Worm (Caenorhabditis elegans): Measurements from ENCODE around the gene ttyh-1.

ttyh-1 gene

ce11 chrX:11339375-11339924 lies 29.1 kb upstream of the ttyh-1 start, which contains the start of gene aco-1 (continued):
- TF ChIP-seq nhr-19 (GFP tag; conservative IDR thresholded peaks at IDR 0.05), result 0 out of 2 replicates have a peak, but pooled peaks have one; percentile 33
- TF ChIP-seq nhr-47 (tag; optimal IDR thresholded peaks at IDR 0.05), result peak; percentile 49

ce11 chrX:11340478-11340877 lies 28.0 kb upstream of the ttyh-1 start:
- TF ChIP-seq elt-2 (tag; optimal IDR thresholded peaks at IDR 0.05), result peak; percentile 33
- no peak for TF ChIP-seq efl-1 (optimal IDR thresholded peaks at IDR 0.05)
- peak in 1 of 2 experiments; percentile 73 for TF ChIP-seq efl-1 (GFP tag; optimal IDR thresholded peaks at IDR 0.05 in 1 of 2)
- peak in 1 of 2 experiments; percentile 56 for TF ChIP-seq lin-35 (GFP tag; optimal IDR thresholded peaks at IDR 0.05)
- TF ChIP-seq dsc-1 (tag; optimal IDR thresholded peaks at IDR 0.05), result no peak

DNA sequence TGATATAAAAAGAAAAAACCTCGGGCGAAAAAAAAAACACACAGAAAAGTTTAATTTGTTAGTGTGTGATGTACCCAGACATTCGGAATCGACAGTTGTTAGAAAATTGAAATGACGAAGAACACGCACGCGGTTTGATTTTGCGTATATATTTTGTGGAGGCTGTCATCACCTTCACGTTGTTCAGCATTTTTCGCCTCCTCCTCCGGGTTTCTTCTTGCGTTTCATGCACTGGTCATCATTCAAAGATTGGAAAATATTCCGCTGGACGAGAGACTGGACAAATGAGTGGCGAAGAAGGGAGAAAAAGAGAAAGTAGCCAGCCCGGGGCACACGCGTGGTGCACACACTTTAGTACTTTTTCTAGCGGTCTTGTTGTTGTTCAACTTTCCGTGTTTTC lies 23.6 kb upstream of the ttyh-1 start:
- no peak for TF ChIP-seq ceh-90 (tag; optimal IDR thresholded peaks at IDR 0.05)
- no peak for TF ChIP-seq mab-9 (GFP tag; IDR thresholded peaks at IDR 0.05)
- TF ChIP-seq mdl-1 (tag; optimal IDR thresholded peaks at IDR 0.05), result peak in 1 of 2 experiments; percentile 3
- TF ChIP-seq unc-130 (tag; optimal IDR thresholded peaks at IDR 0.05), result peak; percentile 45
- TF ChIP-seq nhr-84 (tag; optimal IDR thresholded peaks at IDR 0.05), result no peak
- no peak for TF ChIP-seq hpl-2 (GFP tag; optimal IDR thresholded peaks at IDR 0.05)
- no peak for TF ChIP-seq sup-37 (GFP tag; optimal IDR thresholded peaks at IDR 0.05)
- no peak for TF ChIP-seq grh-1 (GFP tag; IDR thresholded peaks at IDR 0.05)
- no peak for TF ChIP-seq ztf-4 (tag; optimal IDR thresholded peaks at IDR 0.05)
- TF ChIP-seq rnt-1 (tag; optimal IDR thresholded peaks at IDR 0.05), result peak; percentile 47
- TF ChIP-seq Y116A8C.19 (tag; optimal IDR thresholded peaks at IDR 0.05; ENCODE audit: borderline replicate concordance), result no peak
- TF ChIP-seq snu-23 (GFP tag; optimal IDR thresholded peaks at IDR 0.05), result peak; percentile 9
- TF ChIP-seq dpl-1 (GFP tag; optimal IDR thresholded peaks at IDR 0.05), result no peak
- peak; percentile 19 for TF ChIP-seq blmp-1 (tag; optimal IDR thresholded peaks at IDR 0.05)
- no peak for TF ChIP-seq mef-2 (tag; optimal IDR thresholded peaks at IDR 0.05)
- TF ChIP-seq lin-14 (GFP tag; optimal IDR thresholded peaks at IDR 0.05), result peak; percentile 69
- no peak for TF ChIP-seq snpc-4 (tag; optimal IDR thresholded peaks at IDR 0.05)
- TF ChIP-seq pag-3 (tag; optimal IDR thresholded peaks at IDR 0.05; ENCODE audit: borderline replicate concordance, insufficient read depth), result no peak
- TF ChIP-seq ceh-82 (tag; optimal IDR thresholded peaks at IDR 0.05), result no peak
- TF ChIP-seq unc-62 (GFP tag; optimal IDR thresholded peaks at IDR 0.05), result no peak
- no peak for TF ChIP-seq fos-1 (tag; optimal IDR thresholded peaks at IDR 0.05)
- TF ChIP-seq zag-1 (tag; optimal IDR thresholded peaks at IDR 0.05), result no peak
- TF ChIP-seq unc-30 (tag; optimal IDR thresholded peaks at IDR 0.05), result no peak
- no peak for TF ChIP-seq aha-1 (tag; optimal IDR thresholded peaks at IDR 0.05)
- no peak for TF ChIP-seq fkh-8 (tag; optimal IDR thresholded peaks at IDR 0.05)
- no peak for TF ChIP-seq elt-3 (tag; optimal IDR thresholded peaks at IDR 0.05)
- peak; percentile 43 for TF ChIP-seq nhr-71 (tag; optimal IDR thresholded peaks at IDR 0.05)

ce11 chrX:11345471-11345870 lies 23.0 kb upstream of the ttyh-1 start:
- TF ChIP-seq efl-3 (GFP tag; optimal IDR thresholded peaks at IDR 0.05) (no peak), C16A3.4 (tag; optimal IDR thresholded peaks at IDR 0.05) (no peak), pqm-1 (tag; optimal IDR thresholded peaks at IDR 0.05) (no peak), lin-15B (tag; optimal IDR thresholded peaks at IDR 0.05) (no peak), ztf-4 (tag; optimal IDR thresholded peaks at IDR 0.05) (no peak), grh-1 (GFP tag; IDR thresholded peaks at IDR 0.05) (no peak), lin-13 (GFP tag; optimal IDR thresholded peaks at IDR 0.05) (no peak), C34B4.2 (tag; optimal IDR thresholded peaks at IDR 0.05) (no peak), egl-27 (tag; optimal IDR thresholded peaks at IDR 0.05) (no peak), hlh-17 (GFP tag; optimal IDR thresholded peaks at IDR 0.05; ENCODE audit: borderline replicate concordance) (no peak)

Measured in whole organism, L1 larva.